Worm (Caenorhabditis elegans): Measurements from ENCODE around the gene srx-60.
A peak's percentile ranks its signal among the peaks of the same experiment; 100 is the strongest.

DNA sequence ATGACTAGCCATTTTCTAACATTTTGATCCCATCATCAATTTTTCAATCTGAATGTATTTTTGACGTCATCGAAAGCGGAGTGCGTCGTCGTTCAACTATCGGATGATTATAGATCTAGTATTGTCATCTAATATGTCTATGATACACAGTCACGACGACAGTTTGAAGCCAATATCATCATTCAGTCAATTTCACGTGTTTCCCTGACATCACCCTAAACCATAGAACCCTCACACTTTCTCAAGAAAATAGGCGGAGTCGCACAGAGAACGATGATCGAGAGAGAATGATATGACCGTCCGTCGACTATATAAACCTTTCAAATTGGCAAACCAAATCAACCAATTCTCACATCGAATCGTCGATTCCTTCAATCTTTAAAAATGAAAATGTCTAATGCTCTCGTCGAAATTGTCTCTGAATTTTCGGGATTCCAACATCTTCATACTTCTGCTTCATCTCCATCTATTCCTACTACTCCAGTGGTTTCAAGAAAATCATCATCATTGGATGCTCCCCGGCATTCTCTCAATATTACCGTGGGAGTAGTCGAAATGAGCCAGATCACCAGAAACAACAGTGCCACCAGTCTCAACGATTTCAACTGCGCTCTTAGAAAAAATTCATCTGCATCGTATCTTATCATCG lies 15.2 kb downstream of the srx-60 start, which contains the start of gene F18E3.13:
- TF ChIP-seq unc-39 (tag; optimal IDR thresholded peaks at IDR 0.05): no peak
- no peak for TF ChIP-seq nhr-77 (tag; optimal IDR thresholded peaks at IDR 0.05)
- TF ChIP-seq mbf-1 (tag; optimal IDR thresholded peaks at IDR 0.05): no peak
- peak; percentile 86 for TF ChIP-seq ama-1 (optimal IDR thresholded peaks at IDR 0.05)
- TF ChIP-seq nhr-21 (tag; optimal IDR thresholded peaks at IDR 0.05): peak; percentile 97
- peak; percentile 46 for TF ChIP-seq Y55F3AM.14 (GFP tag; optimal IDR thresholded peaks at IDR 0.05)
- TF ChIP-seq alr-1 (tag; optimal IDR thresholded peaks at IDR 0.05): no peak
- no peak for TF ChIP-seq lin-13 (GFP tag; optimal IDR thresholded peaks at IDR 0.05)
- TF ChIP-seq ztf-1 (GFP tag; conservative IDR thresholded peaks at IDR 0.05): no peak
- TF ChIP-seq nhr-25 (tag; optimal IDR thresholded peaks at IDR 0.05): peak; percentile 93
- no peak for TF ChIP-seq nhr-10 (tag; optimal IDR thresholded peaks at IDR 0.05)
